Worm (Caenorhabditis elegans) whole organism, late embryonic: ENCODE measurements around the gene dod-17.

Source experiments
- ahr-1 ChIP-seq: sonication (generic microtip); optimal IDR thresholded peaks from 2 replicates; lab custom pipeline; 2016; ENCODE audit warnings: missing genetic modification characterization, missing compliant biosample characterization
- ama-1 ChIP-seq: fragments of 150-350 bp; optimal IDR thresholded peaks from 2 replicates; lab custom pipeline; 2014
- fkh-10 ChIP-seq: fragments of 150-350 bp; optimal IDR thresholded peaks from 2 replicates; lab custom pipeline; 2014; ENCODE audit warnings: missing biosample characterization, missing genetic modification reagents, missing genetic modification characterization
- hlh-30 ChIP-seq: sonication (generic microtip); optimal IDR thresholded peaks from 2 replicates; lab custom pipeline; 2017; ENCODE audit warnings: antibody characterized with exemption, missing genetic modification characterization, missing compliant biosample characterization; ENCODE audit not compliant: insufficient read depth
- lin-11 ChIP-seq: fragments of 200-800 bp; sonication (Bioruptor generic); optimal IDR thresholded peaks from 2 replicates; lab custom pipeline; 2018; ENCODE audit warnings: mild to moderate bottlenecking, missing genetic modification characterization, missing compliant biosample characterization
- mec-3 ChIP-seq: sonication (generic microtip); optimal IDR thresholded peaks from 2 replicates; lab custom pipeline; 2016; ENCODE audit warnings: borderline replicate concordance, missing genetic modification characterization, missing compliant biosample characterization
- nhr-11 ChIP-seq: fragments of 150-350 bp; optimal IDR thresholded peaks from 2 replicates; lab custom pipeline; 2014; ENCODE audit warnings: missing biosample characterization, missing genetic modification characterization
- npax-4 ChIP-seq: sonication (generic microtip); optimal IDR thresholded peaks from 2 replicates; lab custom pipeline; 2016; ENCODE audit warnings: missing genetic modification characterization, missing compliant biosample characterization
- odd-2 ChIP-seq: sonication (generic microtip); optimal IDR thresholded peaks from 2 replicates; lab custom pipeline; 2017; ENCODE audit warnings: antibody characterized with exemption, mild to moderate bottlenecking, missing genetic modification characterization, missing compliant biosample characterization
- pag-3 ChIP-seq: sonication (generic microtip); optimal IDR thresholded peaks from 2 replicates; lab custom pipeline; 2016; ENCODE audit warnings: missing compliant biosample characterization, missing genetic modification characterization, borderline replicate concordance
- pat-9 ChIP-seq: fragments of 200-800 bp; sonication (Bioruptor generic); optimal IDR thresholded peaks from 2 replicates; lab custom pipeline; 2018; ENCODE audit warnings: mild to moderate bottlenecking, missing genetic modification characterization, moderate library complexity, missing compliant biosample characterization
- pqm-1 ChIP-seq: sonication (generic microtip); optimal IDR thresholded peaks from 2 replicates; lab custom pipeline; 2016; ENCODE audit warnings: missing genetic modification characterization, missing compliant biosample characterization
- unc-3 ChIP-seq, 2 experiments: fragments of 200-800 bp in 1 of 2; sonication (Bioruptor generic) in 1 of 2; sonication (generic microtip) in 1 of 2; conservative IDR thresholded peaks in 1 of 2; optimal IDR thresholded peaks in 1 of 2; 2 replicates each; pipeline versions ENCODE4 v1.3.6 to Lab custom; 2016 to 2022; ENCODE audit warnings: missing compliant biosample characterization in 2 of 2, missing genetic modification characterization in 2 of 2, missing genetic modification reagents in 1 of 2

ce11 chrIV:12995886-12996285 lies 19.8 kb downstream of the dod-17 start, which contains the start of gene K10D11.7:
- TF ChIP-seq lin-11 (tag; lab: Kevin White, UChicago) (no peak), pag-3 (no peak), npax-4 (tag; lab: Kevin White, UChicago) (no peak), fkh-10 (GFP tag; lab: Kevin White, UChicago) (no peak), nhr-11 (tag; lab: Kevin White, UChicago) (no peak), ahr-1 (no peak), hlh-30 (tag; lab: Kevin White, UChicago) (no peak), ama-1 (lab: Kevin White, UChicago) (no peak), odd-2 (no peak), unc-3 (GFP tag; conservative IDR thresholded peaks at IDR 0.05; lab: Robert Waterston, UW) (no peak), unc-3 (tag; optimal IDR thresholded peaks at IDR 0.05; lab: Kevin White, UChicago) (no peak), pat-9 (tag; lab: Kevin White, UChicago) (no peak), pqm-1 (tag; lab: Kevin White, UChicago) (no peak), mec-3 (tag; lab: Kevin White, UChicago) (no peak)
